Fruit fly (Drosophila melanogaster) whole organism, embryonic: Measurements from ENCODE around the gene Pak.
A peak's percentile ranks its signal among the peaks of the same experiment; 100 is the strongest.

Experiments
- Antp ChIP-seq: fragments of 200-800 bp; sonication (Bioruptor generic); optimal IDR thresholded peaks from 3 replicates; lab custom pipeline; 2016; ENCODE audit warnings: missing biosample characterization, missing genetic modification characterization
- CG10565 ChIP-seq: fragments of 200-800 bp; sonication (Bioruptor generic); optimal IDR thresholded peaks from 3 replicates; lab custom pipeline; 2016; ENCODE audit warnings: missing biosample characterization, mild to moderate bottlenecking, missing genetic modification characterization
- CG10654 ChIP-seq: fragments of 200-800 bp; sonication (Bioruptor generic); optimal IDR thresholded peaks from 2 replicates; lab custom pipeline; 2016; ENCODE audit warnings: missing biosample characterization, missing genetic modification characterization
- CG15011 ChIP-seq: fragments of 200-800 bp; sonication (Bioruptor generic); optimal IDR thresholded peaks from 3 replicates; lab custom pipeline; 2018; ENCODE audit warnings: missing biosample characterization, mild to moderate bottlenecking, missing genetic modification characterization
- CG1602 ChIP-seq: fragments of 200-800 bp; sonication (Bioruptor generic); optimal IDR thresholded peaks from 3 replicates; lab custom pipeline; 2016; ENCODE audit warnings: missing biosample characterization, missing genetic modification characterization
- CG17361 ChIP-seq: fragments of 200-800 bp; sonication (Bioruptor generic); IDR thresholded peaks from 3 replicates; pipeline ENCODE4 v1.3.6; 2022; ENCODE audit warnings: missing biosample characterization, missing genetic modification characterization
- CG18262 ChIP-seq: fragments of 200-800 bp; optimal IDR thresholded peaks from 3 replicates; lab custom pipeline; 2019; ENCODE audit warnings: missing biosample characterization, mild to moderate bottlenecking, missing genetic modification characterization, moderate library complexity
- CG30020 ChIP-seq: fragments of 200-800 bp; optimal IDR thresholded peaks from 2 replicates; lab custom pipeline; 2019; ENCODE audit warnings: missing biosample characterization, mild to moderate bottlenecking, missing genetic modification characterization, moderate library complexity
- CG3163 ChIP-seq: fragments of 200-800 bp; sonication (Bioruptor generic); optimal IDR thresholded peaks from 3 replicates; lab custom pipeline; 2016; ENCODE audit warnings: missing biosample characterization, missing genetic modification characterization
- CG34224 ChIP-seq: fragments of 200-800 bp; sonication (Bioruptor generic); IDR thresholded peaks from 3 replicates; pipeline ENCODE4 v1.3.6; 2022; ENCODE audit warnings: missing biosample characterization, missing genetic modification characterization; ENCODE audit not compliant: partially characterized antibody
- CG34376 ChIP-seq: fragments of 200-800 bp; sonication (Bioruptor generic); optimal IDR thresholded peaks from 2 replicates; lab custom pipeline; 2018; ENCODE audit warnings: missing biosample characterization, mild to moderate bottlenecking, missing genetic modification characterization
- CG3995 ChIP-seq: fragments of 200-800 bp; sonication (Bioruptor generic); optimal IDR thresholded peaks from 3 replicates; lab custom pipeline; 2016; ENCODE audit warnings: missing biosample characterization, missing genetic modification characterization
- CG43689 ChIP-seq: fragments of 200-800 bp; sonication (Bioruptor generic); IDR thresholded peaks from 2 replicates; pipeline ENCODE4 v1.3.6; 2022; ENCODE audit warnings: missing biosample characterization, missing genetic modification characterization
- CG6689 ChIP-seq: fragments of 200-800 bp; sonication (Bioruptor generic); IDR thresholded peaks from 2 replicates; pipeline ENCODE4 v1.3.6; 2022; ENCODE audit warnings: missing biosample characterization, missing genetic modification characterization
- CG6854 ChIP-seq: fragments of 200-800 bp; sonication (Bioruptor generic); optimal IDR thresholded peaks from 3 replicates; lab custom pipeline; 2017; ENCODE audit warnings: missing biosample characterization, mild to moderate bottlenecking, missing genetic modification characterization
- CG9817 ChIP-seq: fragments of 200-800 bp; sonication (Bioruptor generic); optimal IDR thresholded peaks from 2 replicates; lab custom pipeline; 2018; ENCODE audit warnings: missing biosample characterization, mild to moderate bottlenecking, missing genetic modification characterization, moderate library complexity
- CG9932 ChIP-seq: fragments of 200-800 bp; sonication (Bioruptor generic); IDR thresholded peaks from 2 replicates; pipeline ENCODE4 v1.3.6; 2022; ENCODE audit warnings: missing biosample characterization, missing genetic modification characterization
- Chrac-16 ChIP-seq: fragments of 200-800 bp; sonication (Bioruptor generic); optimal IDR thresholded peaks from 3 replicates; lab custom pipeline; 2016; ENCODE audit warnings: missing biosample characterization, missing genetic modification characterization
- D19A ChIP-seq: fragments of 200-800 bp; optimal IDR thresholded peaks from 3 replicates; lab custom pipeline; 2019; ENCODE audit warnings: missing biosample characterization, mild to moderate bottlenecking, missing genetic modification characterization, moderate library complexity
- Dref ChIP-seq: fragments of 200-800 bp; sonication (Bioruptor generic); IDR thresholded peaks from 2 replicates; pipeline ENCODE4 v1.3.6; 2022; ENCODE audit warnings: missing biosample characterization, missing genetic modification characterization
- Ets97D ChIP-seq: fragments of 200-800 bp; sonication (Bioruptor generic); optimal IDR thresholded peaks from 3 replicates; lab custom pipeline; 2016; ENCODE audit warnings: missing biosample characterization, missing genetic modification characterization
- Gsc ChIP-seq: fragments of 200-800 bp; sonication (Bioruptor generic); IDR thresholded peaks from 2 replicates; pipeline ENCODE4 v1.3.6; 2022; ENCODE audit warnings: missing biosample characterization, missing genetic modification characterization
- HLHmδ ChIP-seq: fragments of 200-800 bp; sonication (Bioruptor generic); optimal IDR thresholded peaks from 2 replicates; lab custom pipeline; 2018; ENCODE audit warnings: missing biosample characterization, mild to moderate bottlenecking, missing genetic modification characterization, moderate library complexity
- MTF-1 ChIP-seq: fragments of 200-800 bp; sonication (Bioruptor generic); optimal IDR thresholded peaks from 2 replicates; lab custom pipeline; 2018; ENCODE audit warnings: missing biosample characterization, mild to moderate bottlenecking, missing genetic modification characterization, borderline replicate concordance
- Mes4 ChIP-seq: fragments of 200-800 bp; sonication (Bioruptor generic); optimal IDR thresholded peaks from 2 replicates; lab custom pipeline; 2016; ENCODE audit warnings: missing biosample characterization, missing genetic modification characterization
- Xrp1 ChIP-seq: fragments of 200-800 bp; sonication (Bioruptor generic); IDR thresholded peaks from 2 replicates; pipeline ENCODE4 v1.3.6; 2022; ENCODE audit warnings: missing biosample characterization, missing genetic modification characterization
- cas ChIP-seq: fragments of 200-800 bp; sonication (Bioruptor generic); IDR thresholded peaks from 2 replicates; pipeline ENCODE4 v1.3.6; 2022; ENCODE audit warnings: missing biosample characterization, missing genetic modification characterization
- cg ChIP-seq: fragments of 200-800 bp; sonication (Bioruptor generic); optimal IDR thresholded peaks from 3 replicates; lab custom pipeline; 2019; ENCODE audit warnings: missing biosample characterization, mild to moderate bottlenecking, missing genetic modification characterization, moderate library complexity
- chinmo ChIP-seq: fragments of 200-800 bp; sonication (Bioruptor generic); IDR thresholded peaks from 4 replicates; pipeline ENCODE4 v1.3.6; 2022; ENCODE audit warnings: missing biosample characterization, missing genetic modification characterization; ENCODE audit not compliant: partially characterized antibody
- dati ChIP-seq: fragments of 200-800 bp; sonication (Bioruptor generic); IDR thresholded peaks from 2 replicates; pipeline ENCODE4 v1.3.6; 2022; ENCODE audit warnings: missing biosample characterization, missing genetic modification characterization
- esg ChIP-seq: fragments of 200-800 bp; sonication (Bioruptor generic); conservative IDR thresholded peaks from 2 replicates; pipeline ENCODE4 v1.3.6; 2022; ENCODE audit warnings: missing biosample characterization, missing genetic modification characterization
- gem ChIP-seq: fragments of 200-800 bp; sonication (Bioruptor generic); optimal IDR thresholded peaks from 2 replicates; lab custom pipeline; 2019; ENCODE audit warnings: missing biosample characterization, mild to moderate bottlenecking, missing genetic modification characterization, moderate library complexity
- grn ChIP-seq: fragments of 200-800 bp; sonication (Bioruptor generic); optimal IDR thresholded peaks from 3 replicates; lab custom pipeline; 2017; ENCODE audit warnings: missing biosample characterization, missing genetic modification characterization
- jumu ChIP-seq: fragments of 200-800 bp; sonication (Bioruptor generic); optimal IDR thresholded peaks from 3 replicates; lab custom pipeline; 2016; ENCODE audit warnings: missing biosample characterization, missing genetic modification characterization
- lmd ChIP-seq: fragments of 200-800 bp; sonication (Bioruptor generic); IDR thresholded peaks from 2 replicates; pipeline ENCODE4 v1.3.6; 2022; ENCODE audit warnings: missing biosample characterization, missing genetic modification characterization
- pfk ChIP-seq: fragments of 200-800 bp; sonication (Bioruptor generic); optimal IDR thresholded peaks from 2 replicates; lab custom pipeline; 2018; ENCODE audit warnings: missing biosample characterization, mild to moderate bottlenecking, missing genetic modification characterization, moderate library complexity
- pnt ChIP-seq: fragments of 200-800 bp; sonication (Bioruptor generic); optimal IDR thresholded peaks from 3 replicates; lab custom pipeline; 2016; ENCODE audit warnings: missing biosample characterization, missing genetic modification characterization
- pum ChIP-seq: fragments of 200-800 bp; sonication (Bioruptor generic); optimal IDR thresholded peaks from 2 replicates; lab custom pipeline; 2016; ENCODE audit warnings: missing biosample characterization, missing genetic modification characterization
- row ChIP-seq: fragments of 200-800 bp; sonication (Bioruptor generic); IDR thresholded peaks from 3 replicates; pipeline ENCODE4 v1.3.6; 2022; ENCODE audit warnings: missing biosample characterization, missing genetic modification characterization
- sc ChIP-seq, 3 experiments: fragments of >200 bp in 2 of 3; fragments of 200-800 bp in 1 of 3; sonication (Bioruptor generic) in 1 of 3; optimal IDR thresholded peaks; 2 replicates in 2 of 3; 3 replicates in 1 of 3; lab custom pipeline; 2017; ENCODE audit warnings: mild to moderate bottlenecking in 1 of 3, missing biosample characterization in 1 of 3, missing genetic modification characterization in 1 of 3, missing genetic modification reagents in 1 of 3
- slbo ChIP-seq: fragments of 200-800 bp; sonication (Bioruptor generic); IDR thresholded peaks from 2 replicates; pipeline ENCODE4 v1.3.6; 2022; ENCODE audit warnings: missing biosample characterization, missing genetic modification characterization
- stwl ChIP-seq: fragments of 200-800 bp; sonication (Bioruptor generic); optimal IDR thresholded peaks from 3 replicates; lab custom pipeline; 2018; ENCODE audit warnings: missing biosample characterization, mild to moderate bottlenecking, missing genetic modification characterization, moderate library complexity
- tio ChIP-seq: fragments of 200-800 bp; sonication (Bioruptor generic); optimal IDR thresholded peaks from 2 replicates; lab custom pipeline; 2017; ENCODE audit warnings: missing biosample characterization, missing genetic modification characterization, inconsistent platforms
- tup ChIP-seq: fragments of 200-800 bp; sonication (Bioruptor generic); optimal IDR thresholded peaks from 2 replicates; lab custom pipeline; 2016; ENCODE audit warnings: missing biosample characterization, mild to moderate bottlenecking, missing genetic modification characterization, moderate library complexity
- twi ChIP-seq: fragments of 200-800 bp; optimal IDR thresholded peaks from 2 replicates; lab custom pipeline; 2019; ENCODE audit warnings: missing biosample characterization, mild to moderate bottlenecking, missing genetic modification characterization, moderate library complexity
- unpg ChIP-seq: fragments of 200-800 bp; sonication (Bioruptor generic); optimal IDR thresholded peaks from 3 replicates; lab custom pipeline; 2018; ENCODE audit warnings: missing biosample characterization, mild to moderate bottlenecking, missing genetic modification characterization, moderate library complexity
- vvl ChIP-seq: fragments of 200-800 bp; sonication (Bioruptor generic); IDR thresholded peaks from 2 replicates; pipeline ENCODE4 v1.3.6; 2022; ENCODE audit warnings: missing biosample characterization, missing genetic modification characterization
- wdn ChIP-seq: fragments of 200-800 bp; sonication (Bioruptor generic); IDR thresholded peaks from 2 replicates; pipeline ENCODE4 v1.3.6; 2022; ENCODE audit warnings: missing biosample characterization, missing genetic modification characterization
- zf30C ChIP-seq: fragments of 200-800 bp; sonication (Bioruptor generic); optimal IDR thresholded peaks from 3 replicates; lab custom pipeline; 2018; ENCODE audit warnings: missing biosample characterization, mild to moderate bottlenecking, missing genetic modification characterization

The Pak gene

DNA sequence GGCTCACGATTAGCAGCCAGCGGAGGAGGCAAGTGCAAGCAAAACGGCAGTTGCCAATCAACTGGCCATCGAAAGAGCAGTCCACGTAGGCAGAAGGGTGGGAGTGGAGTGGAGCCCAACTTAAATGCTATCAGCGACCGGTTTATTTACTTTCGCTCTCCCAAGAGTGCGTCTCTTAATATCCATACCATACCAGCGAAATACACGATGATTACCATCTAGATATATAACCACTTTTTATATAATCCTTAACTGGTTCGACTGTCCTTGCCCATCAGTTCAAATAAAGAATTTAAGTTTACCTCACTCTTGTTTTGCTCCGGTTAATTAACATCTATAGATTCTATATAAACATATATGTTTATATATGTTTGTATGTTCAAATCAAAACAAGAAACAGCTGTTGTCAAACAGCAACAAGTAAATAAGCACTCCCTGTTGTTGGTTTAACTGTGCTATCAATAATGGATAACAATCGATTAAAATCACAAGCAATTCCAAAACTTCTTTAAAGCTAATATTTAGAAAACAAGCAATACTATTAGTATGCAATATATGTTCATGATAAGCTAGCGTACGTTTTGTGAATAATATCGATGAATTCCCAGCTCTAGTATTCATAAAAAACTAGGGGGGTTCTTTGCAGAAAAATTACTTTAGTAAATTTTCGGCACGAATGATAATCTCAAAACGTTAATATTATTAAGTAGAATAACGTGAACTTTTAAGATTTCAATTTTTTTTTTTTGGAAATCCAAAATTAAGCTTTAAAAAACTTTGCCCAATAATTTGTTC lies 23.0 kb downstream of the Pak start (continued):
- TF ChIP-seq wdn (GFP tag; lab: Robert Waterston, UW) (peak; percentile 45; the same call in 1 of the 2 replicates), CG9817 (tag; lab: Kevin White, UChicago) (peak; percentile 37), vvl (GFP tag; lab: Robert Waterston, UW) (peak; percentile 59; the same call in 1 of the 2 replicates), CG3995 (GFP tag; lab: Kevin White, UChicago) (peak; percentile 33), Antp (GFP tag; lab: Kevin White, UChicago) (no peak), D19A (tag; lab: Kevin White, UChicago) (peak; percentile 11), cg (no peak), CG1602 (GFP tag; lab: Kevin White, UChicago) (peak; percentile 37), unpg (GFP tag; lab: Kevin White, UChicago) (peak; percentile 40), CG34224 (peak; percentile 49; the same call in 1 of the 3 replicates), grn (GFP tag; lab: Kevin White, UChicago) (peak; percentile 68), Dref (GFP tag; lab: Robert Waterston, UW) (peak; percentile 57), esg (no peak), pfk (GFP tag; lab: Kevin White, UChicago) (no peak), CG15011 (GFP tag; lab: Kevin White, UChicago) (peak; percentile 67), cas (GFP tag; lab: Robert Waterston, UW) (no peak), CG43689 (GFP tag; lab: Robert Waterston, UW) (no peak), Chrac-16 (GFP tag; lab: Kevin White, UChicago) (peak; percentile 1), CG18262 (peak; percentile 43), CG17361 (GFP tag; lab: Robert Waterston, UW) (no peak; the same call in 2 of the 3 replicates), Xrp1 (GFP tag; lab: Robert Waterston, UW) (peak; percentile 55), dati (no peak), pum (GFP tag; lab: Kevin White, UChicago) (no peak), CG34376 (GFP tag; lab: Kevin White, UChicago) (peak; percentile 67), gem (tag; lab: Kevin White, UChicago) (peak; percentile 68), twi (tag; lab: Kevin White, UChicago) (peak; percentile 3), CG6689 (0 out of 2 replicates have a peak, but pooled peaks have one; percentile 22), CG30020 (tag; lab: Kevin White, UChicago) (peak; percentile 61), Gsc (GFP tag; lab: Robert Waterston, UW) (no peak), CG10565 (GFP tag; lab: Kevin White, UChicago) (no peak), CG6854 (GFP tag; lab: Kevin White, UChicago) (peak; percentile 71), tup (GFP tag; lab: Kevin White, UChicago) (peak; percentile 12), row (peak; percentile 77), MTF-1 (no peak), slbo (GFP tag; lab: Robert Waterston, UW) (peak; percentile 48; the same call in 1 of the 2 replicates), jumu (GFP tag; lab: Kevin White, UChicago) (no peak), Ets97D (no peak), stwl (peak; percentile 22), CG10654 (GFP tag; lab: Kevin White, UChicago) (peak; percentile 9), tio (GFP tag; lab: Kevin White, UChicago) (no peak), pnt (GFP tag; lab: Kevin White, UChicago) (no peak), lmd (GFP tag; lab: Robert Waterston, UW) (no peak), HLHmδ (GFP tag; lab: Kevin White, UChicago) (no peak), sc (optimal IDR thresholded peaks at IDR 0.05; lab: Kevin White, UChicago) (no peak), sc (GFP tag; optimal IDR thresholded peaks at IDR 0.05; lab: Kevin White, UChicago) (no peak), Mes4 (GFP tag; lab: Kevin White, UChicago) (peak; percentile 27), CG9932 (peak; percentile 66), zf30C (GFP tag; lab: Kevin White, UChicago) (no peak), CG3163 (GFP tag; lab: Kevin White, UChicago) (no peak), chinmo (GFP tag; lab: Robert Waterston, UW) (0 out of 4 replicates have a peak, but pooled peaks have one; percentile 19)
